Worm (Caenorhabditis elegans) whole organism, L2 larva: ENCODE measurements around the gene Y39A1A.20.
"Not testable (repeated sequence)": the region's sequence is repeated elsewhere in the genome, so short reads cannot be mapped to it uniquely, and the experiment has no call there.

Experiments
- C34F6.9 ChIP-seq: fragments of 150-350 bp; optimal IDR thresholded peaks from 2 replicates; lab custom pipeline; 2014; ENCODE audit warnings: missing biosample characterization, missing genetic modification characterization
- F13H6.1 ChIP-seq: sonication (generic microtip); optimal IDR thresholded peaks from 2 replicates; lab custom pipeline; 2016; ENCODE audit warnings: missing genetic modification characterization, missing compliant biosample characterization
- R02D3.7 ChIP-seq: fragments of 150-350 bp; optimal IDR thresholded peaks from 2 replicates; lab custom pipeline; 2014; ENCODE audit warnings: missing biosample characterization, missing genetic modification characterization
- Y55F3AM.14 ChIP-seq: fragments of 200-800 bp; sonication (Bioruptor generic); optimal IDR thresholded peaks from 2 replicates; lab custom pipeline; 2018; ENCODE audit warnings: mild to moderate bottlenecking, missing genetic modification characterization, missing compliant biosample characterization
- ZK546.5 ChIP-seq: sonication (generic microtip); optimal IDR thresholded peaks from 2 replicates; lab custom pipeline; 2017; ENCODE audit warnings: missing biosample characterization, missing genetic modification characterization
- alr-1 ChIP-seq: fragments of 150-350 bp; optimal IDR thresholded peaks from 2 replicates; lab custom pipeline; 2014; ENCODE audit warnings: missing biosample characterization, missing genetic modification characterization
- aly-2 ChIP-seq: fragments of 150-350 bp; optimal IDR thresholded peaks from 2 replicates; lab custom pipeline; 2014; ENCODE audit warnings: missing biosample characterization, missing genetic modification characterization
- ama-1 ChIP-seq: fragments of 150-350 bp; optimal IDR thresholded peaks from 2 replicates; lab custom pipeline; 2018; ENCODE audit warnings: inconsistent platforms
- blmp-1 ChIP-seq: sonication (generic microtip); optimal IDR thresholded peaks from 2 replicates; lab custom pipeline; 2017; ENCODE audit warnings: missing genetic modification characterization, mild to moderate bottlenecking, missing compliant biosample characterization, antibody characterized with exemption, moderate library complexity; ENCODE audit not compliant: insufficient read depth
- ceh-82 ChIP-seq: fragments of 150-350 bp; optimal IDR thresholded peaks from 2 replicates; lab custom pipeline; 2014; ENCODE audit warnings: missing biosample characterization, missing genetic modification characterization
- crh-2 ChIP-seq: sonication (generic microtip); optimal IDR thresholded peaks from 2 replicates; lab custom pipeline; 2017; ENCODE audit warnings: missing biosample characterization, missing genetic modification characterization
- dmd-4 ChIP-seq: sonication (generic microtip); optimal IDR thresholded peaks from 2 replicates; lab custom pipeline; 2017; ENCODE audit warnings: missing biosample characterization, missing genetic modification characterization
- egl-27 ChIP-seq: sonication (generic microtip); optimal IDR thresholded peaks from 3 replicates; lab custom pipeline; 2017; ENCODE audit warnings: missing biosample characterization, missing genetic modification reagents, missing genetic modification characterization
- elt-1 ChIP-seq: fragments of 150-350 bp; optimal IDR thresholded peaks from 2 replicates; lab custom pipeline; 2014; ENCODE audit warnings: missing biosample characterization, missing genetic modification characterization
- elt-3 ChIP-seq: sonication (generic microtip); optimal IDR thresholded peaks from 2 replicates; lab custom pipeline; 2017; ENCODE audit warnings: missing biosample characterization, missing genetic modification characterization
- fos-1 ChIP-seq: fragments of 150-350 bp; optimal IDR thresholded peaks from 2 replicates; lab custom pipeline; 2014; ENCODE audit warnings: missing biosample characterization, missing genetic modification characterization
- gmeb-1 ChIP-seq: fragments of 150-350 bp; optimal IDR thresholded peaks from 2 replicates; lab custom pipeline; 2014; ENCODE audit warnings: missing biosample characterization, missing genetic modification characterization
- lin-11 ChIP-seq: fragments of 150-350 bp; sonication (generic microtip); optimal IDR thresholded peaks from 2 replicates; lab custom pipeline; 2014; ENCODE audit warnings: missing biosample characterization, missing genetic modification characterization, inconsistent platforms, mixed read lengths
- lin-13 ChIP-seq: fragments of 150-350 bp; optimal IDR thresholded peaks from 2 replicates; lab custom pipeline; 2014; ENCODE audit warnings: missing biosample characterization, missing genetic modification reagents, missing genetic modification characterization
- lin-39 ChIP-seq: fragments of 150-350 bp; optimal IDR thresholded peaks from 2 replicates; lab custom pipeline; 2014; ENCODE audit warnings: missing biosample characterization, missing genetic modification reagents, missing genetic modification characterization
- lsy-2 ChIP-seq, 2 experiments: fragments of 150-350 bp in 1 of 2; sonication (generic microtip) in 1 of 2; optimal IDR thresholded peaks; 2 replicates each; lab custom pipeline; 2014 to 2017; ENCODE audit warnings: missing biosample characterization in 2 of 2, missing genetic modification characterization in 2 of 2
- mab-5 ChIP-seq: fragments of 150-350 bp; optimal IDR thresholded peaks from 2 replicates; lab custom pipeline; 2014; ENCODE audit warnings: missing biosample characterization, missing genetic modification characterization
- mbf-1 ChIP-seq: sonication (generic microtip); optimal IDR thresholded peaks from 2 replicates; lab custom pipeline; 2017; ENCODE audit warnings: missing biosample characterization, missing genetic modification characterization
- mdl-1 ChIP-seq, 2 experiments: fragments of 150-350 bp in 1 of 2; sonication (generic microtip) in 1 of 2; optimal IDR thresholded peaks; 2 replicates each; lab custom pipeline; 2017; ENCODE audit warnings: missing biosample characterization in 2 of 2, missing genetic modification characterization in 2 of 2
- nhr-10 ChIP-seq: sonication (generic microtip); optimal IDR thresholded peaks from 2 replicates; lab custom pipeline; 2017; ENCODE audit warnings: missing biosample characterization, missing genetic modification characterization
- nhr-11 ChIP-seq: fragments of 150-350 bp; optimal IDR thresholded peaks from 2 replicates; lab custom pipeline; 2014; ENCODE audit warnings: missing biosample characterization, missing genetic modification characterization
- nhr-12 ChIP-seq: fragments of 150-350 bp; optimal IDR thresholded peaks from 2 replicates; lab custom pipeline; 2014; ENCODE audit warnings: missing biosample characterization, missing genetic modification characterization
- nhr-129 ChIP-seq: fragments of 150-350 bp; optimal IDR thresholded peaks from 2 replicates; lab custom pipeline; 2014; ENCODE audit warnings: missing biosample characterization, missing genetic modification characterization
- nhr-21 ChIP-seq: fragments of 150-350 bp; optimal IDR thresholded peaks from 2 replicates; lab custom pipeline; 2014; ENCODE audit warnings: missing biosample characterization, missing genetic modification characterization
- nhr-23 ChIP-seq: fragments of 150-350 bp; optimal IDR thresholded peaks from 2 replicates; lab custom pipeline; 2014; ENCODE audit warnings: missing biosample characterization, missing genetic modification reagents, missing genetic modification characterization
- nhr-237 ChIP-seq: fragments of 150-350 bp; optimal IDR thresholded peaks from 2 replicates; lab custom pipeline; 2014; ENCODE audit warnings: missing biosample characterization, missing genetic modification characterization
- nhr-25 ChIP-seq: fragments of 150-350 bp; sonication (generic microtip); optimal IDR thresholded peaks from 3 replicates; lab custom pipeline; 2014; ENCODE audit warnings: missing biosample characterization, missing genetic modification characterization
- nhr-6 ChIP-seq: fragments of 150-350 bp; optimal IDR thresholded peaks from 2 replicates; lab custom pipeline; 2014; ENCODE audit warnings: missing biosample characterization, missing genetic modification characterization
- nhr-77 ChIP-seq: fragments of 150-350 bp; optimal IDR thresholded peaks from 2 replicates; lab custom pipeline; 2014; ENCODE audit warnings: missing biosample characterization, missing genetic modification characterization
- peb-1 ChIP-seq: fragments of 150-350 bp; optimal IDR thresholded peaks from 2 replicates; lab custom pipeline; 2014; ENCODE audit warnings: missing biosample characterization, missing genetic modification characterization
- sem-4 ChIP-seq: fragments of 150-350 bp; optimal IDR thresholded peaks from 2 replicates; lab custom pipeline; 2014; ENCODE audit warnings: missing biosample characterization, missing genetic modification reagents, missing genetic modification characterization
- skn-1 ChIP-seq: sonication (generic microtip); optimal IDR thresholded peaks from 2 replicates; lab custom pipeline; 2017; ENCODE audit warnings: missing biosample characterization, missing genetic modification characterization
- sma-3 ChIP-seq: sonication (generic microtip); optimal IDR thresholded peaks from 2 replicates; lab custom pipeline; 2016; ENCODE audit warnings: missing genetic modification reagents, missing genetic modification characterization, missing compliant biosample characterization
- sma-9 ChIP-seq, 2 experiments: fragments of 150-350 bp in 1 of 2; sonication (generic microtip) in 1 of 2; optimal IDR thresholded peaks; 2 replicates each; lab custom pipeline; 2014 to 2016; ENCODE audit warnings: missing genetic modification characterization in 2 of 2, mild to moderate bottlenecking in 1 of 2, missing biosample characterization in 1 of 2, missing compliant biosample characterization in 1 of 2, missing genetic modification reagents in 1 of 2, moderate library complexity in 1 of 2
- snpc-4 ChIP-seq: fragments of 150-350 bp; optimal IDR thresholded peaks from 2 replicates; lab custom pipeline; 2014; ENCODE audit warnings: missing biosample characterization, missing genetic modification characterization
- unc-39 ChIP-seq: fragments of 150-350 bp; optimal IDR thresholded peaks from 2 replicates; lab custom pipeline; 2014; ENCODE audit warnings: missing biosample characterization, missing genetic modification characterization
- unc-55 ChIP-seq: fragments of 150-350 bp; sonication (generic microtip); optimal IDR thresholded peaks from 3 replicates; lab custom pipeline; 2014; ENCODE audit warnings: missing biosample characterization, missing genetic modification reagents, missing genetic modification characterization
- unc-62 ChIP-seq: fragments of 150-350 bp; optimal IDR thresholded peaks from 2 replicates; lab custom pipeline; 2014; ENCODE audit warnings: missing biosample characterization, missing genetic modification reagents, missing genetic modification characterization
- zag-1 ChIP-seq: fragments of 150-350 bp; optimal IDR thresholded peaks from 2 replicates; lab custom pipeline; 2014; ENCODE audit warnings: missing biosample characterization, missing genetic modification characterization
- ztf-1 ChIP-seq: fragments of 200-800 bp; sonication (Bioruptor generic); conservative IDR thresholded peaks from 2 replicates; pipeline ENCODE4 v1.3.6; 2022; ENCODE audit warnings: missing genetic modification characterization, missing compliant biosample characterization
- ztf-11 ChIP-seq: sonication (generic microtip); optimal IDR thresholded peaks from 2 replicates; lab custom pipeline; 2017; ENCODE audit warnings: missing biosample characterization, missing genetic modification characterization
- ztf-4 ChIP-seq: fragments of 150-350 bp; optimal IDR thresholded peaks from 2 replicates; lab custom pipeline; 2014; ENCODE audit warnings: missing biosample characterization, missing genetic modification characterization

The Y39A1A.20 gene

ce11 chrIII:10700460-10700859 is at the start of gene Y39A1A.20:
Gene Y39A1A.20 (minus strand): TSS chrIII:10700560.
- TF ChIP-seq ztf-1 (GFP tag; lab: Robert Waterston, UW) (no peak), nhr-77 (no peak), elt-1 (no peak), mbf-1 (tag; lab: Kevin White, UChicago) (no peak)

DNA sequence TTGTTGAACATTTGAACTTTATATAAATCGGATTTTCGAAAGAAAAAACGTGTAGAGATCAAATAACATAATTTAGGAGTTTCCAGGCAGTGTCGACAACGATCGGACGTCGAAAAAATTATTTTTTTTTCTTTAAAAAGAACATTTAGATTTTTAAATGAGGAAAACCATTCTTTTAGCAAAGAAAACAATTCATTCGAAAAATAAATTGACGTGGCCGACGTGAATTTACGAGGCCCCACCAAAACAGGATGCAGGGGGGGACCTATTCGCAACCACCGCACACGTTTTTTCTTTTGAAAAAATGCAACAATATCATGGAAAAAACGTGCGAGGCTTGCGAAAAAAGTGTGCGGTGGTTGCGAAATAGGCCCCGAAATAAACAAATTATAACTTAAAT is 49.7 kb upstream of the Y39A1A.20 start, which contains the start of gene enu-3.6:
Gene enu-3.6 (plus strand): TSS at position 392 of the 400 bp plus-strand sequence.
- TF ChIP-seq unc-62 (GFP tag; lab: Kevin White, UChicago); nhr-237 (tag; lab: Kevin White, UChicago); sma-9 (GFP tag; optimal IDR thresholded peaks at IDR 0.05; lab: Kevin White, UChicago); sma-9 (tag; optimal IDR thresholded peaks at IDR 0.05; lab: Kevin White, UChicago): not testable (repeated sequence)

- TF ChIP-seq nhr-237 (tag; lab: Kevin White, UChicago) (no peak), snpc-4 (tag; lab: Kevin White, UChicago) (no peak), unc-55 (peak; percentile 90), peb-1 (tag; lab: Kevin White, UChicago) (no peak), lsy-2 (tag; optimal IDR thresholded peaks at IDR 0.05; lab: Kevin White, UChicago) (peak; percentile 50 to 86), mab-5 (tag; lab: Kevin White, UChicago) (peak; percentile 7), Y55F3AM.14 (GFP tag; lab: Kevin White, UChicago) (no peak), nhr-12 (tag; lab: Kevin White, UChicago) (no peak), ztf-1 (GFP tag; lab: Robert Waterston, UW) (no peak), nhr-129 (tag; lab: Kevin White, UChicago) (peak; percentile 79), blmp-1 (tag; lab: Kevin White, UChicago) (peak; percentile 35), egl-27 (tag; lab: Kevin White, UChicago) (no peak), nhr-6 (tag; lab: Kevin White, UChicago) (no peak), nhr-11 (tag; lab: Kevin White, UChicago) (no peak), sem-4 (tag; lab: Kevin White, UChicago) (peak; percentile 29), alr-1 (tag; lab: Kevin White, UChicago) (no peak), nhr-10 (tag; lab: Kevin White, UChicago) (no peak), mbf-1 (tag; lab: Kevin White, UChicago) (no peak), nhr-25 (tag; lab: Kevin White, UChicago) (peak; percentile 77), F13H6.1 (peak; percentile 43), R02D3.7 (tag; lab: Kevin White, UChicago) (no peak), crh-2 (tag; lab: Kevin White, UChicago) (peak; percentile 78), elt-1 (no peak), unc-39 (tag; lab: Kevin White, UChicago) (no peak), nhr-77 (no peak), mdl-1 (tag; optimal IDR thresholded peaks at IDR 0.05; lab: Kevin White, UChicago) (peak in 1 of 2 experiments; percentile 20), lin-11 (tag; lab: Kevin White, UChicago) (peak; percentile 44), zag-1 (no peak), elt-3 (tag; lab: Kevin White, UChicago) (no peak), fos-1 (tag; lab: Kevin White, UChicago) (peak; percentile 58), nhr-23 (no peak), lin-39 (tag; lab: Kevin White, UChicago) (no peak), ceh-82 (tag; lab: Kevin White, UChicago) (no peak), ztf-11 (tag; lab: Kevin White, UChicago) (no peak), ZK546.5 (tag; lab: Kevin White, UChicago) (no peak), C34F6.9 (peak; percentile 90), unc-62 (GFP tag; lab: Kevin White, UChicago) (no peak), nhr-21 (tag; lab: Kevin White, UChicago) (peak; percentile 48), skn-1 (tag; lab: Kevin White, UChicago) (no peak), aly-2 (tag; lab: Kevin White, UChicago) (no peak), ztf-4 (tag; lab: Kevin White, UChicago) (no peak), sma-3 (GFP tag; lab: Kevin White, UChicago) (peak; percentile 10), sma-9 (GFP tag; optimal IDR thresholded peaks at IDR 0.05; lab: Kevin White, UChicago) (no peak), sma-9 (tag; optimal IDR thresholded peaks at IDR 0.05; lab: Kevin White, UChicago) (no peak), gmeb-1 (tag; lab: Kevin White, UChicago) (peak; percentile 67), ama-1 (lab: Kevin White, UChicago) (no peak), lin-13 (GFP tag; lab: Kevin White, UChicago) (peak; percentile 75), dmd-4 (no peak)
These were observed 47.5 kb upstream of the Y39A1A.20 start, which contains the start of the genes ran-1 and dkc-1 for ce11 chrIII:10747620-10748479. Gene ran-1 (minus strand): TSS chrIII:10747728. Gene dkc-1 (plus strand): TSS chrIII:10748429.
